Worm (Caenorhabditis elegans) whole organism, L2 larva: Measurements from ENCODE around the gene attf-2.

Experiments
- F13H6.1 ChIP-seq: sonication (generic microtip); optimal IDR thresholded peaks from 2 replicates; lab custom pipeline; 2016; ENCODE audit warnings: missing genetic modification characterization, missing compliant biosample characterization
- ama-1 ChIP-seq: fragments of 150-350 bp; optimal IDR thresholded peaks from 2 replicates; lab custom pipeline; 2018; ENCODE audit warnings: inconsistent platforms
- lin-13 ChIP-seq: fragments of 150-350 bp; optimal IDR thresholded peaks from 2 replicates; lab custom pipeline; 2014; ENCODE audit warnings: missing biosample characterization, missing genetic modification reagents, missing genetic modification characterization
- mab-5 ChIP-seq: fragments of 150-350 bp; optimal IDR thresholded peaks from 2 replicates; lab custom pipeline; 2014; ENCODE audit warnings: missing biosample characterization, missing genetic modification characterization
- mdl-1 ChIP-seq, 2 experiments: fragments of 150-350 bp in 1 of 2; sonication (generic microtip) in 1 of 2; optimal IDR thresholded peaks; 2 replicates each; lab custom pipeline; 2017; ENCODE audit warnings: missing biosample characterization in 2 of 2, missing genetic modification characterization in 2 of 2
- nhr-10 ChIP-seq: sonication (generic microtip); optimal IDR thresholded peaks from 2 replicates; lab custom pipeline; 2017; ENCODE audit warnings: missing biosample characterization, missing genetic modification characterization
- nhr-237 ChIP-seq: fragments of 150-350 bp; optimal IDR thresholded peaks from 2 replicates; lab custom pipeline; 2014; ENCODE audit warnings: missing biosample characterization, missing genetic modification characterization
- nhr-77 ChIP-seq: fragments of 150-350 bp; optimal IDR thresholded peaks from 2 replicates; lab custom pipeline; 2014; ENCODE audit warnings: missing biosample characterization, missing genetic modification characterization
- peb-1 ChIP-seq: fragments of 150-350 bp; optimal IDR thresholded peaks from 2 replicates; lab custom pipeline; 2014; ENCODE audit warnings: missing biosample characterization, missing genetic modification characterization
- skn-1 ChIP-seq: sonication (generic microtip); optimal IDR thresholded peaks from 2 replicates; lab custom pipeline; 2017; ENCODE audit warnings: missing biosample characterization, missing genetic modification characterization
- snpc-4 ChIP-seq: fragments of 150-350 bp; optimal IDR thresholded peaks from 2 replicates; lab custom pipeline; 2014; ENCODE audit warnings: missing biosample characterization, missing genetic modification characterization
- unc-39 ChIP-seq: fragments of 150-350 bp; optimal IDR thresholded peaks from 2 replicates; lab custom pipeline; 2014; ENCODE audit warnings: missing biosample characterization, missing genetic modification characterization

DNA sequence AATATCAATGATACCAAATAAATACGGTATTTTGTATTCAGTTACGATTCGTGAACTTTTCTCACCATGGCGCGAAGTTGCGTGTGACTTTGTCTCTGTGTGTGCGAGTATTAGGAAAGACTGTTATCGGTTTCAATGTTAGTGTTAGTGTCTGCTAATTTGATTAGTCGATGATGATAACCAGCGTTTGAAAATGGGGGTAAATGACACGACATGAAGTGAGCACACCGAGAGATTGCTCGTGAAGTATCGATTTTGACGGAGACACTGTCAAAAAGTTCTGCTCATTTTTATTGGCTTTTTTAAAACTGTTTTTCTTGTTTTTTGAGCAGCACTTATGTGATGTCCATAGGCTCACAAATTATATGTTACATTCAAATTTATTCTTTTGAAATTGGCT, 2.5 kb upstream of the attf-2 start:
- TF ChIP-seq nhr-77 (no peak), unc-39 (tag; lab: Kevin White, UChicago) (no peak), lin-13 (GFP tag; lab: Kevin White, UChicago) (no peak), skn-1 (tag; lab: Kevin White, UChicago) (no peak), mab-5 (tag; lab: Kevin White, UChicago) (no peak), mdl-1 (tag; optimal IDR thresholded peaks at IDR 0.05; lab: Kevin White, UChicago) (no peak), nhr-10 (tag; lab: Kevin White, UChicago) (no peak), ama-1 (lab: Kevin White, UChicago) (peak; percentile 65), snpc-4 (tag; lab: Kevin White, UChicago) (no peak), peb-1 (tag; lab: Kevin White, UChicago) (no peak), F13H6.1 (tag; lab: Kevin White, UChicago) (peak; percentile 20), nhr-237 (tag; lab: Kevin White, UChicago) (no peak)
